Fruit fly (Drosophila melanogaster) ovary, adult (tissue): ENCODE measurements around the gene hmw.

Experiments
- CG17801 ChIP-seq: fragments of 200-800 bp; optimal IDR thresholded peaks from 2 replicates; lab custom pipeline; 2019; ENCODE audit warnings: missing biosample characterization, mild to moderate bottlenecking, missing genetic modification characterization, moderate library complexity; ENCODE audit not compliant: partially characterized antibody

hmw gene

dm6 chr3R:18385593-18385992 is 23.8 kb downstream of the hmw start, which contains the start of gene cona:
Gene cona, plus strand, starts transcription at chr3R:18385828.
- TF ChIP-seq CG17801 (GFP tag; lab: Kevin White, UChicago), result no peak

- no peak for TF ChIP-seq CG17801 (GFP tag; lab: Kevin White, UChicago)
These were observed 28.0 kb downstream of the hmw start, which contains the start of gene Vha100-4 for dm6 chr3R:18389790-18390189. Gene Vha100-4, minus strand, starts transcription at chr3R:18389805.

dm6 chr3R:18393436-18393835 is 31.6 kb downstream of the hmw start:
- no peak for TF ChIP-seq CG17801 (GFP tag; lab: Kevin White, UChicago)

dm6 chr3R:18394876-18395275 is 33.1 kb downstream of the hmw start:
- TF ChIP-seq CG17801 (GFP tag; lab: Kevin White, UChicago), result no peak

- no peak for TF ChIP-seq CG17801 (GFP tag; lab: Kevin White, UChicago)
These were observed 33.9 kb downstream of the hmw start for dm6 chr3R:18395694-18396093.

- TF ChIP-seq CG17801 (GFP tag; lab: Kevin White, UChicago), result peak; percentile 96
These were observed 35.2 kb downstream of the hmw start, which contains the start of gene Vti1b for dm6 chr3R:18396801-18397604. Gene Vti1b, plus strand, starts transcription at chr3R:18396995.

dm6 chr3R:18397834-18398378 is 36.1 kb downstream of the hmw start:
- no peak for TF ChIP-seq CG17801 (GFP tag; lab: Kevin White, UChicago)

dm6 chr3R:18398460-18398901 is 36.7 kb downstream of the hmw start:
- TF ChIP-seq CG17801 (GFP tag; lab: Kevin White, UChicago), result no peak

- peak; percentile 53 for TF ChIP-seq CG17801 (GFP tag; lab: Kevin White, UChicago)
These were observed 37.3 kb downstream of the hmw start, which contains the start of gene Vha100-2 for dm6 chr3R:18398954-18399697. Gene Vha100-2, minus strand, starts transcription at chr3R:18399169.

- no peak for TF ChIP-seq CG17801 (GFP tag; lab: Kevin White, UChicago)
These were observed 37.9 kb downstream of the hmw start for dm6 chr3R:18399698-18400020.

dm6 chr3R:18402549-18403429 is 41.0 kb downstream of the hmw start, which contains the start of the genes Wdr37 and koko:
Gene Wdr37, minus strand, starts transcription at chr3R:18402716.
Gene koko, plus strand, starts transcription at chr3R:18403026.
- TF ChIP-seq CG17801 (GFP tag; lab: Kevin White, UChicago), result peak; percentile 98

dm6 chr3R:18404713-18405112 is 42.9 kb downstream of the hmw start, which contains the start of gene CG7685:
Gene CG7685, plus strand, starts transcription at chr3R:18404940.
- TF ChIP-seq CG17801 (GFP tag; lab: Kevin White, UChicago), result peak; percentile 70

- TF ChIP-seq CG17801 (GFP tag; lab: Kevin White, UChicago), result no peak
These were observed 49.5 kb downstream of the hmw start, which contains the start of gene CG10864 for dm6 chr3R:18411205-18411749. Gene CG10864, minus strand, starts transcription at chr3R:18411631.
